Worm (Caenorhabditis elegans): Measurements from ENCODE around the gene daf-5.

- no peak for TF ChIP-seq fos-1 (tag; optimal IDR thresholded peaks at IDR 0.05)
- TF ChIP-seq unc-62 (GFP tag; optimal IDR thresholded peaks at IDR 0.05): no peak
- TF ChIP-seq hpl-2 (GFP tag; optimal IDR thresholded peaks at IDR 0.05): no peak
- no peak for TF ChIP-seq F16B12.6 (tag; optimal IDR thresholded peaks at IDR 0.05)
- TF ChIP-seq snu-23 (GFP tag; optimal IDR thresholded peaks at IDR 0.05): no peak
- no peak for TF ChIP-seq pax-3 (tag; optimal IDR thresholded peaks at IDR 0.05)
- no peak for TF ChIP-seq Y116A8C.19 (tag; optimal IDR thresholded peaks at IDR 0.05; ENCODE audit: borderline replicate concordance)
- no peak for TF ChIP-seq pag-3 (tag; optimal IDR thresholded peaks at IDR 0.05; ENCODE audit: borderline replicate concordance, insufficient read depth)
Observed at ce11 chrII:14064051-14064450, 11.9 kb upstream of the daf-5 start.
